Fruit fly (Drosophila melanogaster): ENCODE data around the gene btz.
A peak's percentile ranks its signal among the peaks of the same experiment; 100 is the strongest.

Gene btz

dm6 chr3R:27679667-27680066 lies 20.5 kb upstream of the btz start:
- TF ChIP-seq Hr4 (GFP tag; optimal IDR thresholded peaks at IDR 0.05): no peak
- TF ChIP-seq svp (GFP tag): peak; percentile 89
- TF ChIP-seq Eip78C (GFP tag): peak; percentile 47

- TF ChIP-seq Hr39 (GFP tag; optimal IDR thresholded peaks at IDR 0.05) (no peak), spab (GFP tag; optimal IDR thresholded peaks at IDR 0.05) (no peak), CG16779 (tag; optimal IDR thresholded peaks at IDR 0.05) (no peak), CG1621 (tag; optimal IDR thresholded peaks at IDR 0.05) (no peak), CG11294 (GFP tag; IDR thresholded peaks at IDR 0.05) (no peak), salr (GFP tag; optimal IDR thresholded peaks at IDR 0.05) (no peak), Hr38 (GFP tag; optimal IDR thresholded peaks at IDR 0.05) (no peak), CG9139 (GFP tag; optimal IDR thresholded peaks at IDR 0.05) (no peak), CG8319 (GFP tag; optimal IDR thresholded peaks at IDR 0.05) (no peak), Blimp-1 (GFP tag; optimal IDR thresholded peaks at IDR 0.05) (no peak), Eip93F (GFP tag; optimal IDR thresholded peaks at IDR 0.05) (no peak), eg (GFP tag; IDR thresholded peaks at IDR 0.05) (no peak)
Measured at dm6 chr3R:27681799-27682198, 18.4 kb upstream of the btz start, which contains the start of gene Sce. TSS of gene Sce (minus strand) at chr3R:27682029.

DNA sequence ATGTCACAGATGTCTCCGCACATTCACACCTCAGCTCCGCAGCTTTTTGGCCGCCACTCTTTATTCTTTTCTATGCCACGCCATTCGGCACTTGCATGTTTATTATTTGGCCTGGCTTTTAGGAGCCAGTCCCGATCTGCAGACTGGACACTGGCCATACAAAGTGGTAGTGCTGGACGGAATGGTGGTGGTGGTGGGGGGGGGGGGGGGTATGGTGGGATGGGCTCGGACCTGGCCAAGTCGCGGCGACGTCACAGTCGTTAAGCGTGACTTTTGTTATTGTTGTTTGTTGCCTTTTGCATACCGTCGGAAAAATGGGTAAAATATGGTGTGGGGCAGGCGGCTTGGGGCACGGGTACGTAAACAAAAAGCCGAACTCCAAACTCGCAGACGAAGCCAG lies 15.1 kb upstream of the btz start:
- TF ChIP-seq Lpt (GFP tag; optimal IDR thresholded peaks at IDR 0.05): no peak
- TF ChIP-seq Ets96B (tag; optimal IDR thresholded peaks at IDR 0.05): no peak
- TF ChIP-seq CG1621 (tag; optimal IDR thresholded peaks at IDR 0.05): peak; percentile 3
- no peak for TF ChIP-seq acj6 (GFP tag; optimal IDR thresholded peaks at IDR 0.05)
- no peak for TF ChIP-seq Met (GFP tag; optimal IDR thresholded peaks at IDR 0.05)
- no peak for TF ChIP-seq CG3919 (GFP tag; optimal IDR thresholded peaks at IDR 0.05)
- no peak for TF ChIP-seq CG10631 (GFP tag; optimal IDR thresholded peaks at IDR 0.05)
- no peak for TF ChIP-seq Sox102F (GFP tag; optimal IDR thresholded peaks at IDR 0.05)
- peak; percentile 89 for TF ChIP-seq dsx (GFP tag; optimal IDR thresholded peaks at IDR 0.05; ENCODE audit: poor library complexity, severe bottlenecking)
- no peak for TF ChIP-seq CG6276 (GFP tag; optimal IDR thresholded peaks at IDR 0.05)
- no peak for TF ChIP-seq Eip75B (GFP tag; optimal IDR thresholded peaks at IDR 0.05)
- TF ChIP-seq ss (GFP tag; optimal IDR thresholded peaks at IDR 0.05): peak in 1 of 2 experiments; percentile 64
- no peak for TF ChIP-seq CG15336 (GFP tag; IDR thresholded peaks at IDR 0.05)
- no peak for TF ChIP-seq Sox14 (GFP tag; optimal IDR thresholded peaks at IDR 0.05)
- TF ChIP-seq Eip78C (GFP tag): no peak

DNA sequence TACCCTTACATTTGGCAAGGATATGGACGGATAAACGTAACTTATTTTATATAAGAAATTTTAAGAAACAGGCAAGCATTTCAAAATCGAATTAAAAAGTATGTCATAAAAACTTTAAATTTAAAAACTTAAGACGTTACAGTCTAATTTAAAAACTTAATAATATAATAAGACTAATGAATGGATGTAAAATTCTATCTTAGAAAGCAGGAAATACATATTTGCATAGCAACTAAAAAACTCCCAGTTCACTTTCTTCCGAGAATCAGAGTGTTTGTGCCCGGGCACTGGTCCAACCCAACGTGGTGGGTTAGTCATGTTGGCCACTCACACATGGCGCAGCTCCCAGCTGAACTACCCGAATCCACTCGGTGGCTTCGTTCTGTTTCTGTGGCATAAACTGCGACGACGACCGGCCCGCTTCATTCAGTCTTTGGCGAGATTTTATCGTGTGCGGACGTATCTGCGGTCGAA lies 14.6 kb upstream of the btz start, which contains the start of gene CG12880:
CG12880 (plus strand) TSS at position 424 of the 474 bp plus-strand sequence.
- peak; percentile 85 for TF ChIP-seq Eip78C (GFP tag)
- TF ChIP-seq dac (GFP tag; optimal IDR thresholded peaks at IDR 0.05): no peak
- TF ChIP-seq CG16779 (tag; optimal IDR thresholded peaks at IDR 0.05): peak; percentile 13
- peak; percentile 30 for TF ChIP-seq fd59A (GFP tag; optimal IDR thresholded peaks at IDR 0.05)
- no peak for TF ChIP-seq Ets21C (GFP tag; optimal IDR thresholded peaks at IDR 0.05)
- TF ChIP-seq cyc (GFP tag; optimal IDR thresholded peaks at IDR 0.05): peak; percentile 10
- peak in 1 of 2 experiments; percentile 48 for TF ChIP-seq ss (GFP tag; optimal IDR thresholded peaks at IDR 0.05)
- peak; percentile 35 for TF ChIP-seq OdsH (GFP tag; optimal IDR thresholded peaks at IDR 0.05)
- TF ChIP-seq CG1621 (tag; optimal IDR thresholded peaks at IDR 0.05): no peak
- TF ChIP-seq CG6276 (GFP tag; optimal IDR thresholded peaks at IDR 0.05): peak; percentile 40
- no peak for TF ChIP-seq eg (GFP tag; IDR thresholded peaks at IDR 0.05)
- no peak for TF ChIP-seq Eip93F (GFP tag; optimal IDR thresholded peaks at IDR 0.05)
- peak; percentile 67 for TF ChIP-seq esn (GFP tag; optimal IDR thresholded peaks at IDR 0.05)
- TF ChIP-seq vri (GFP tag; optimal IDR thresholded peaks at IDR 0.05): no peak
- TF ChIP-seq Ets96B (tag; optimal IDR thresholded peaks at IDR 0.05): peak; percentile 23
- TF ChIP-seq fkh (GFP tag; optimal IDR thresholded peaks at IDR 0.05): no peak
- TF ChIP-seq CG6163 (GFP tag; IDR thresholded peaks at IDR 0.05): 0 out of 3 replicates have a peak, but pooled peaks have one; percentile 10
- TF ChIP-seq dsx (GFP tag; optimal IDR thresholded peaks at IDR 0.05; ENCODE audit: poor library complexity, severe bottlenecking): no peak
- peak; percentile 42 for TF ChIP-seq Eip75B (GFP tag; optimal IDR thresholded peaks at IDR 0.05)
- TF ChIP-seq Hr39 (GFP tag; optimal IDR thresholded peaks at IDR 0.05): peak; percentile 30
- no peak for TF ChIP-seq CG10631 (GFP tag; optimal IDR thresholded peaks at IDR 0.05)
- no peak for TF ChIP-seq CG7368 (GFP tag; optimal IDR thresholded peaks at IDR 0.05)
- TF ChIP-seq topi (GFP tag; optimal IDR thresholded peaks at IDR 0.05): peak; percentile 49
- peak; percentile 26 for TF ChIP-seq Sox14 (GFP tag; optimal IDR thresholded peaks at IDR 0.05)
- no peak for TF ChIP-seq CG11762 (GFP tag; optimal IDR thresholded peaks at IDR 0.05; ENCODE audit: insufficient read depth)
- TF ChIP-seq Sox102F (GFP tag; optimal IDR thresholded peaks at IDR 0.05): peak; percentile 5
- TF ChIP-seq Gug (GFP tag; IDR thresholded peaks at IDR 0.05): 0 out of 2 replicates have a peak, but pooled peaks have one; percentile 13
- no peak for TF ChIP-seq Hr38 (GFP tag; optimal IDR thresholded peaks at IDR 0.05)
- TF ChIP-seq CG3032 (tag; optimal IDR thresholded peaks at IDR 0.05): peak; percentile 26
- peak; percentile 61 for TF ChIP-seq CG6808 (GFP tag; optimal IDR thresholded peaks at IDR 0.05)
- TF ChIP-seq CG31627 (GFP tag; optimal IDR thresholded peaks at IDR 0.05): peak; percentile 17
